Fruit fly (Drosophila melanogaster) whole organism, embryonic: Measurements from ENCODE around the gene TMEM216.

Experiments
- B-H2 ChIP-seq: fragments of 200-800 bp; sonication (Bioruptor generic); optimal IDR thresholded peaks from 2 replicates; lab custom pipeline; 2018; ENCODE audit warnings: missing biosample characterization, mild to moderate bottlenecking, missing genetic modification characterization
- CG10147 ChIP-seq: fragments of 200-800 bp; sonication (Bioruptor generic); optimal IDR thresholded peaks from 2 replicates; lab custom pipeline; 2019; ENCODE audit warnings: missing biosample characterization, mild to moderate bottlenecking, missing genetic modification characterization, moderate library complexity
- CG10209 ChIP-seq: fragments of 200-800 bp; sonication (Bioruptor generic); optimal IDR thresholded peaks from 3 replicates; lab custom pipeline; 2017; ENCODE audit warnings: missing biosample characterization, mild to moderate bottlenecking, missing genetic modification characterization, missing genetic modification reagents
- CG10267 ChIP-seq: fragments of 200-800 bp; sonication (Bioruptor generic); optimal IDR thresholded peaks from 2 replicates; lab custom pipeline; 2018; ENCODE audit warnings: missing biosample characterization, mild to moderate bottlenecking, missing genetic modification characterization, moderate library complexity
- CG12155 ChIP-seq: fragments of 200-800 bp; sonication (Bioruptor generic); optimal IDR thresholded peaks from 3 replicates; lab custom pipeline; 2016; ENCODE audit warnings: missing biosample characterization, missing genetic modification characterization
- CG13123 ChIP-seq: fragments of 200-800 bp; sonication (Bioruptor generic); optimal IDR thresholded peaks from 2 replicates; lab custom pipeline; 2016; ENCODE audit warnings: missing biosample characterization, missing genetic modification characterization
- CG15696 ChIP-seq: fragments of 200-800 bp; sonication (Bioruptor generic); optimal IDR thresholded peaks from 2 replicates; lab custom pipeline; 2019; ENCODE audit warnings: missing biosample characterization, mild to moderate bottlenecking, missing genetic modification characterization, moderate library complexity
- CG17359 ChIP-seq: fragments of 200-800 bp; sonication (Bioruptor generic); optimal IDR thresholded peaks from 3 replicates; lab custom pipeline; 2018; ENCODE audit warnings: missing biosample characterization, mild to moderate bottlenecking, missing genetic modification characterization, moderate library complexity
- CG17361 ChIP-seq: fragments of 200-800 bp; sonication (Bioruptor generic); IDR thresholded peaks from 3 replicates; pipeline ENCODE4 v1.3.6; 2022; ENCODE audit warnings: missing biosample characterization, missing genetic modification characterization
- CG17385 ChIP-seq: fragments of 200-800 bp; sonication (Bioruptor generic); optimal IDR thresholded peaks from 3 replicates; lab custom pipeline; 2018; ENCODE audit warnings: missing biosample characterization, mild to moderate bottlenecking, missing genetic modification characterization
- CG17829 ChIP-seq: fragments of 200-800 bp; optimal IDR thresholded peaks from 2 replicates; lab custom pipeline; 2019; ENCODE audit warnings: missing biosample characterization, mild to moderate bottlenecking, missing genetic modification characterization, moderate library complexity
- CG2116 ChIP-seq: fragments of 200-800 bp; sonication (Bioruptor generic); optimal IDR thresholded peaks from 3 replicates; lab custom pipeline; 2018; ENCODE audit warnings: missing biosample characterization, mild to moderate bottlenecking, missing genetic modification characterization
- CG31441 ChIP-seq: fragments of 200-800 bp; sonication (Bioruptor generic); IDR thresholded peaks from 2 replicates; pipeline ENCODE4 v1.3.6; 2022; ENCODE audit warnings: missing biosample characterization, missing genetic modification characterization
- CG34376 ChIP-seq: fragments of 200-800 bp; sonication (Bioruptor generic); optimal IDR thresholded peaks from 2 replicates; lab custom pipeline; 2018; ENCODE audit warnings: missing biosample characterization, mild to moderate bottlenecking, missing genetic modification characterization
- CG4328 ChIP-seq: fragments of 200-800 bp; sonication (Bioruptor generic); optimal IDR thresholded peaks from 3 replicates; lab custom pipeline; 2017; ENCODE audit warnings: missing biosample characterization, missing genetic modification reagents, missing genetic modification characterization
- CG4730 ChIP-seq: fragments of 200-800 bp; sonication (Bioruptor generic); IDR thresholded peaks from 2 replicates; pipeline ENCODE4 v1.3.6; 2022; ENCODE audit warnings: missing biosample characterization, missing genetic modification characterization
- CG6272 ChIP-seq: fragments of 200-800 bp; sonication (Bioruptor generic); IDR thresholded peaks from 2 replicates; pipeline ENCODE4 v1.3.6; 2022; ENCODE audit warnings: missing biosample characterization, missing genetic modification characterization
- CG7839 ChIP-seq: fragments of 200-800 bp; sonication (Bioruptor generic); optimal IDR thresholded peaks from 3 replicates; lab custom pipeline; 2018; ENCODE audit warnings: missing biosample characterization, mild to moderate bottlenecking, missing genetic modification characterization, moderate library complexity
- CG8290 ChIP-seq, 3 experiments: fragments of 200-800 bp; sonication (Bioruptor generic); optimal IDR thresholded peaks; 2 replicates each; lab custom pipeline; 2016 to 2019; ENCODE audit warnings: missing biosample characterization in 3 of 3, missing genetic modification characterization in 3 of 3, mild to moderate bottlenecking in 2 of 3, moderate library complexity in 1 of 3
- Chrac-16 ChIP-seq: fragments of 200-800 bp; sonication (Bioruptor generic); optimal IDR thresholded peaks from 3 replicates; lab custom pipeline; 2016; ENCODE audit warnings: missing biosample characterization, missing genetic modification characterization
- CrebB ChIP-seq: fragments of 200-800 bp; sonication (Bioruptor generic); optimal IDR thresholded peaks from 3 replicates; lab custom pipeline; 2018; ENCODE audit warnings: missing biosample characterization, mild to moderate bottlenecking, missing genetic modification characterization
- Fer2 ChIP-seq: fragments of 200-800 bp; sonication (Bioruptor generic); optimal IDR thresholded peaks from 2 replicates; lab custom pipeline; 2018; ENCODE audit warnings: missing biosample characterization, mild to moderate bottlenecking, missing genetic modification characterization, moderate library complexity
- Fer3 ChIP-seq: fragments of 200-800 bp; sonication (Bioruptor generic); optimal IDR thresholded peaks from 2 replicates; lab custom pipeline; 2018; ENCODE audit warnings: missing biosample characterization, mild to moderate bottlenecking, missing genetic modification characterization, moderate library complexity
- GATAe ChIP-seq: fragments of 200-800 bp; sonication (Bioruptor generic); conservative IDR thresholded peaks from 2 replicates; pipeline ENCODE4 v1.3.6; 2022; ENCODE audit warnings: missing biosample characterization, missing genetic modification characterization
- H15 ChIP-seq: fragments of 200-800 bp; sonication (Bioruptor generic); IDR thresholded peaks from 3 replicates; pipeline ENCODE4 v1.3.6; 2022; ENCODE audit warnings: missing biosample characterization, missing genetic modification characterization
- HLH4C ChIP-seq: fragments of 200-800 bp; sonication (Bioruptor generic); IDR thresholded peaks from 3 replicates; pipeline ENCODE4 v1.3.6; 2022; ENCODE audit warnings: missing biosample characterization, missing genetic modification characterization; ENCODE audit not compliant: partially characterized antibody
- Hand ChIP-seq: fragments of 200-800 bp; sonication (Bioruptor generic); optimal IDR thresholded peaks from 2 replicates; lab custom pipeline; 2017; ENCODE audit warnings: mild to moderate bottlenecking, missing biosample characterization, missing genetic modification reagents, missing genetic modification characterization
- HmgZ ChIP-seq: fragments of 200-800 bp; sonication (Bioruptor generic); optimal IDR thresholded peaks from 2 replicates; lab custom pipeline; 2018; ENCODE audit warnings: missing biosample characterization, mild to moderate bottlenecking, missing genetic modification characterization
- Hmr ChIP-seq: fragments of 200-800 bp; sonication (Bioruptor generic); optimal IDR thresholded peaks from 3 replicates; lab custom pipeline; 2017; ENCODE audit warnings: mild to moderate bottlenecking, missing biosample characterization, missing genetic modification reagents, missing genetic modification characterization
- Neu2 ChIP-seq: fragments of 200-800 bp; sonication (Bioruptor generic); optimal IDR thresholded peaks from 3 replicates; lab custom pipeline; 2016; ENCODE audit warnings: missing biosample characterization, missing genetic modification characterization, borderline replicate concordance
- Ptx1 ChIP-seq: fragments of 200-800 bp; sonication (Bioruptor generic); IDR thresholded peaks from 2 replicates; pipeline ENCODE4 v1.3.6; 2022; ENCODE audit warnings: missing biosample characterization, missing genetic modification characterization
- Scr ChIP-seq: fragments of 200-800 bp; sonication (Bioruptor generic); IDR thresholded peaks from 2 replicates; pipeline ENCODE4 v1.3.6; 2022; ENCODE audit warnings: missing biosample characterization, missing genetic modification characterization; ENCODE audit not compliant: partially characterized antibody
- Six4 ChIP-seq: fragments of 200-800 bp; sonication (Bioruptor generic); optimal IDR thresholded peaks from 2 replicates; lab custom pipeline; 2016; ENCODE audit warnings: missing biosample characterization, missing genetic modification characterization
- Sox102F ChIP-seq: fragments of 200-800 bp; sonication (Bioruptor generic); optimal IDR thresholded peaks from 2 replicates; lab custom pipeline; 2018; ENCODE audit warnings: missing biosample characterization, mild to moderate bottlenecking, missing genetic modification characterization, moderate library complexity
- Sry-δ ChIP-seq: fragments of 200-800 bp; sonication (Bioruptor generic); optimal IDR thresholded peaks from 2 replicates; lab custom pipeline; 2016; ENCODE audit warnings: missing biosample characterization, missing genetic modification characterization
- ara ChIP-seq: fragments of 200-800 bp; sonication (Bioruptor generic); IDR thresholded peaks from 2 replicates; pipeline ENCODE4 v1.3.6; 2022; ENCODE audit warnings: missing biosample characterization, missing genetic modification characterization
- bab2 ChIP-seq: fragments of 200-800 bp; sonication (Bioruptor generic); optimal IDR thresholded peaks from 2 replicates; lab custom pipeline; 2016; ENCODE audit warnings: missing biosample characterization, missing genetic modification characterization
- bbx ChIP-seq: fragments of 200-800 bp; sonication (Bioruptor generic); IDR thresholded peaks from 2 replicates; pipeline ENCODE4 v1.3.6; 2022; ENCODE audit warnings: missing biosample characterization, missing genetic modification characterization; ENCODE audit not compliant: partially characterized antibody
- dati ChIP-seq: fragments of 200-800 bp; sonication (Bioruptor generic); IDR thresholded peaks from 2 replicates; pipeline ENCODE4 v1.3.6; 2022; ENCODE audit warnings: missing biosample characterization, missing genetic modification characterization
- fru ChIP-seq: fragments of >200 bp; optimal IDR thresholded peaks from 2 replicates; lab custom pipeline; 2017
- jigr1 ChIP-seq: fragments of 200-800 bp; sonication (Bioruptor generic); IDR thresholded peaks from 3 replicates; pipeline ENCODE4 v1.3.6; 2022; ENCODE audit warnings: missing biosample characterization, missing genetic modification characterization
- nerfin-1 ChIP-seq: fragments of 200-800 bp; sonication (Bioruptor generic); optimal IDR thresholded peaks from 3 replicates; lab custom pipeline; 2019; ENCODE audit warnings: missing biosample characterization, mild to moderate bottlenecking, missing genetic modification characterization, moderate library complexity
- sna ChIP-seq: fragments of 200-800 bp; sonication (Bioruptor generic); IDR thresholded peaks from 2 replicates; pipeline ENCODE4 v1.3.6; 2022; ENCODE audit warnings: missing biosample characterization, missing genetic modification characterization; ENCODE audit not compliant: partially characterized antibody
- stwl ChIP-seq: fragments of 200-800 bp; sonication (Bioruptor generic); optimal IDR thresholded peaks from 3 replicates; lab custom pipeline; 2018; ENCODE audit warnings: missing biosample characterization, mild to moderate bottlenecking, missing genetic modification characterization, moderate library complexity
- tio ChIP-seq: fragments of 200-800 bp; sonication (Bioruptor generic); optimal IDR thresholded peaks from 2 replicates; lab custom pipeline; 2017; ENCODE audit warnings: missing biosample characterization, missing genetic modification characterization, inconsistent platforms
- tna ChIP-seq: fragments of 200-800 bp; sonication (Bioruptor generic); IDR thresholded peaks from 2 replicates; pipeline ENCODE4 v1.3.6; 2022; ENCODE audit warnings: missing biosample characterization, missing genetic modification characterization; ENCODE audit not compliant: partially characterized antibody
- unc-4 ChIP-seq: fragments of 200-800 bp; sonication (Bioruptor generic); IDR thresholded peaks from 2 replicates; pipeline ENCODE4 v1.3.6; 2022; ENCODE audit warnings: missing biosample characterization, missing genetic modification characterization; ENCODE audit not compliant: partially characterized antibody
- wek ChIP-seq: fragments of 200-800 bp; sonication (Bioruptor generic); optimal IDR thresholded peaks from 3 replicates; lab custom pipeline; 2018; ENCODE audit warnings: missing biosample characterization, mild to moderate bottlenecking, missing genetic modification characterization, moderate library complexity
- yki ChIP-seq: fragments of >200 bp; optimal IDR thresholded peaks from 3 replicates; lab custom pipeline; 2018
- zen ChIP-seq: fragments of 200-800 bp; sonication (Bioruptor generic); optimal IDR thresholded peaks from 3 replicates; lab custom pipeline; 2018; ENCODE audit warnings: missing biosample characterization, mild to moderate bottlenecking, missing genetic modification characterization, moderate library complexity

TMEM216 gene

DNA sequence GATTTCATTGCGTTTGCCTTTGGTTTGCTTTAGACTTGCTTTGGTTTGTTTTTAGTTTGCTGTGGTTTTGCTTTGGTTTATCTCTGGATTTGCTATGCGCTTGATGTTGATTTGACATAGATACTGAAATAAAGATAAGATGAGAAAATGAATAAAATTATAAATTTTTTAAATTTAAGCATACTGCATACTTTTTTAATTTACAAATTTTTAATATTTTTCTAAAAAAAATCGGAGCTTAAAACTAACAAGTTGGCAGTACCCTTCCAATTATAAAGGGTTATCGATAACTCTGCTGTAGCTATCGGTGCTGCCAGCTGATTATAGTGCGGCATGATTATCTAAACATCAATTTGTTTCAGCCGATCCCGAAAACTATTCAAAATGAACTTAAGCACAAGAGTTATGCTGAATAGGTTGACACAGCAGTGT lies 42.2 kb upstream of the TMEM216 start, which contains the start of gene mRpL19 (continued):
- peak; percentile 52 for TF ChIP-seq Fer3 (tag; lab: Kevin White, UChicago)
- TF ChIP-seq stwl: peak; percentile 78
- no peak for TF ChIP-seq fru (lab: Kevin White, UChicago)
- no peak for TF ChIP-seq GATAe
- TF ChIP-seq CG4730 (GFP tag; lab: Robert Waterston, UW): no peak
- no peak for TF ChIP-seq Neu2 (GFP tag; lab: Kevin White, UChicago)
- peak; percentile 40 for TF ChIP-seq CG17359 (tag; lab: Kevin White, UChicago)
- TF ChIP-seq tio (GFP tag; lab: Kevin White, UChicago): no peak
- TF ChIP-seq CG12155: peak; percentile 28
- peak; percentile 53; the same call in 1 of the 3 replicates for TF ChIP-seq jigr1
- peak; percentile 10 for TF ChIP-seq Hmr (GFP tag; lab: Kevin White, UChicago)
- TF ChIP-seq CG10267 (tag; lab: Kevin White, UChicago): peak; percentile 68
- TF ChIP-seq CrebB (tag; lab: Kevin White, UChicago): no peak
- TF ChIP-seq ara (GFP tag; lab: Robert Waterston, UW): no peak
- TF ChIP-seq HmgZ: peak; percentile 17
- peak; percentile 22 for TF ChIP-seq Sox102F (GFP tag; lab: Kevin White, UChicago)
- peak; percentile 37 for TF ChIP-seq CG4328 (GFP tag; lab: Kevin White, UChicago)
- peak; percentile 45 for TF ChIP-seq CG8290 (GFP tag; optimal IDR thresholded peaks at IDR 0.05; lab: Kevin White, UChicago)
- TF ChIP-seq CG8290 (tag; optimal IDR thresholded peaks at IDR 0.05; lab: Kevin White, UChicago): no peak
- no peak for TF ChIP-seq wek
- peak; percentile 21 for TF ChIP-seq CG34376 (GFP tag; lab: Kevin White, UChicago)
- no peak for TF ChIP-seq yki (lab: Kevin White, UChicago)
- TF ChIP-seq bbx (GFP tag; lab: Robert Waterston, UW): peak; percentile 81
- TF ChIP-seq H15 (GFP tag; lab: Robert Waterston, UW): no peak
- no peak for TF ChIP-seq sna (GFP tag; lab: Robert Waterston, UW)
- TF ChIP-seq CG7839: peak; percentile 42
- TF ChIP-seq Fer2 (tag; lab: Kevin White, UChicago): peak; percentile 22
- peak; percentile 38 for TF ChIP-seq zen (tag; lab: Kevin White, UChicago)
- TF ChIP-seq Six4 (GFP tag; lab: Kevin White, UChicago): peak; percentile 5
- TF ChIP-seq nerfin-1 (tag; lab: Kevin White, UChicago): peak; percentile 43
- TF ChIP-seq CG15696 (tag; lab: Kevin White, UChicago): peak; percentile 60
- peak; percentile 70 for TF ChIP-seq unc-4 (GFP tag; lab: Robert Waterston, UW)
- no peak for TF ChIP-seq dati (GFP tag; lab: Robert Waterston, UW)
- peak; percentile 58 for TF ChIP-seq Scr (GFP tag; lab: Robert Waterston, UW)
- TF ChIP-seq Chrac-16: peak; percentile 2
- no peak for TF ChIP-seq Ptx1 (GFP tag; lab: Robert Waterston, UW)
- TF ChIP-seq CG10209: no peak
- TF ChIP-seq CG13123 (GFP tag; lab: Kevin White, UChicago): peak; percentile 6
- peak; percentile 62 for TF ChIP-seq CG2116 (GFP tag; lab: Kevin White, UChicago)
- TF ChIP-seq CG31441: peak; percentile 72
- TF ChIP-seq bab2 (GFP tag; lab: Kevin White, UChicago): no peak
- TF ChIP-seq HLH4C (GFP tag; lab: Robert Waterston, UW): peak; percentile 67
- TF ChIP-seq Hand (GFP tag; lab: Kevin White, UChicago): peak; percentile 32
- peak; percentile 46 for TF ChIP-seq CG10147
- no peak for TF ChIP-seq CG6272 (GFP tag; lab: Robert Waterston, UW)
- TF ChIP-seq CG17385 (GFP tag; lab: Kevin White, UChicago): peak; percentile 50
- peak; percentile 21 for TF ChIP-seq Sry-δ (GFP tag; lab: Kevin White, UChicago)
- TF ChIP-seq CG17361: peak; percentile 61; the same call in 1 of the 3 replicates
- TF ChIP-seq B-H2 (GFP tag; lab: Kevin White, UChicago): peak; percentile 56
- peak; percentile 69 for TF ChIP-seq CG17829
- TF ChIP-seq tna: 0 out of 2 replicates have a peak, but pooled peaks have one; percentile 23
